Fruit fly (Drosophila melanogaster): ENCODE measurements around the gene CG7985.

The CG7985 gene

DNA sequence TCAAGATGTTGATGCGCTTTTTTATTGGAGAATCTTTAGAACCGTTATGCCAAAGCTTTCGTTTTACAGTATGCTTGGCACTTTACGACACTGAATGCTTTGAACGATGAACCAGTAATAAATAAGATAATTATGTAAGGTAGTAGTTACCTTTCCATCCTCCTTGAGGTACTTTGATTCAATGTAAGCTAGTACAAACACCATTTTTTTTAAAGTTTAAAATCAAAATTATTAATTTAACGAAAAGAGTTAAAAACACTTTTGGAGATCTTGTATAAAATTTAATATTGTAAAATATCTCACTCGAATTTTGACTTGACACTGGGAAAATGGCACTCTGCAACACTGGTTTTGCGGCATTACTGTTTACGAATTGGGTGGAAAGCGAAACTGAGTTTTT, 14.3 kb upstream of the CG7985 start, which contains the start of the genes Arp5 and CG7208:
TSS of gene Arp5 (plus strand) at position 114 of the 400 bp plus-strand sequence.
TSS of gene CG7208 (minus strand) at position 331 of the 400 bp plus-strand sequence.
- TF ChIP-seq fd59A (GFP tag; optimal IDR thresholded peaks at IDR 0.05) (no peak), CG32006 (GFP tag; optimal IDR thresholded peaks at IDR 0.05) (no peak), acj6 (GFP tag; optimal IDR thresholded peaks at IDR 0.05) (peak; percentile 69), lz (GFP tag; optimal IDR thresholded peaks at IDR 0.05) (peak; percentile 62), CG6792 (GFP tag; optimal IDR thresholded peaks at IDR 0.05) (no peak), CG16779 (tag; optimal IDR thresholded peaks at IDR 0.05) (no peak), CG8319 (GFP tag; optimal IDR thresholded peaks at IDR 0.05) (peak; percentile 51), achi (GFP tag; optimal IDR thresholded peaks at IDR 0.05) (peak; percentile 79), CG31627 (GFP tag; optimal IDR thresholded peaks at IDR 0.05) (peak; percentile 71), salr (GFP tag; optimal IDR thresholded peaks at IDR 0.05) (no peak), Eip93F (GFP tag; optimal IDR thresholded peaks at IDR 0.05) (no peak), pdm3 (GFP tag; optimal IDR thresholded peaks at IDR 0.05) (peak; percentile 76), CG3032 (tag; optimal IDR thresholded peaks at IDR 0.05) (peak; percentile 48), CG6808 (GFP tag; optimal IDR thresholded peaks at IDR 0.05) (no peak), eg (GFP tag; IDR thresholded peaks at IDR 0.05) (no peak; the same call in 2 of the 3 replicates), cyc (GFP tag; optimal IDR thresholded peaks at IDR 0.05) (peak; percentile 68), CG7368 (GFP tag; optimal IDR thresholded peaks at IDR 0.05) (no peak), CG3919 (GFP tag; optimal IDR thresholded peaks at IDR 0.05) (no peak), CG8632 (GFP tag; optimal IDR thresholded peaks at IDR 0.05) (peak; percentile 39), CG11762 (GFP tag; optimal IDR thresholded peaks at IDR 0.05; ENCODE audit: insufficient read depth) (peak; percentile 36), CG15336 (GFP tag; IDR thresholded peaks at IDR 0.05) (no peak), Ets21C (GFP tag; optimal IDR thresholded peaks at IDR 0.05) (peak; percentile 50), CG11294 (GFP tag; IDR thresholded peaks at IDR 0.05) (no peak), Smox (GFP tag; optimal IDR thresholded peaks at IDR 0.05) (no peak), topi (GFP tag; optimal IDR thresholded peaks at IDR 0.05) (peak; percentile 73), CG4318 (GFP tag; optimal IDR thresholded peaks at IDR 0.05) (peak; percentile 34), svp (GFP tag) (no peak), Blimp-1 (GFP tag; optimal IDR thresholded peaks at IDR 0.05) (peak; percentile 51), vri (GFP tag; optimal IDR thresholded peaks at IDR 0.05) (no peak), Eip78C (GFP tag) (peak; percentile 91), CG10631 (GFP tag; optimal IDR thresholded peaks at IDR 0.05) (no peak), Sox102F (GFP tag; optimal IDR thresholded peaks at IDR 0.05) (no peak), OdsH (GFP tag; optimal IDR thresholded peaks at IDR 0.05) (no peak), fd85E (GFP tag; optimal IDR thresholded peaks at IDR 0.05) (peak; percentile 10), esn (GFP tag; optimal IDR thresholded peaks at IDR 0.05) (peak; percentile 83), dsx (GFP tag; optimal IDR thresholded peaks at IDR 0.05; ENCODE audit: poor library complexity, severe bottlenecking) (no peak), CG9139 (GFP tag; optimal IDR thresholded peaks at IDR 0.05) (no peak), Ets96B (tag; optimal IDR thresholded peaks at IDR 0.05) (peak; percentile 30), Lpt (GFP tag; optimal IDR thresholded peaks at IDR 0.05) (no peak), net (GFP tag; optimal IDR thresholded peaks at IDR 0.05) (no peak), dac (GFP tag; optimal IDR thresholded peaks at IDR 0.05) (no peak), Hr4 (GFP tag; optimal IDR thresholded peaks at IDR 0.05) (no peak), CG11902 (GFP tag; optimal IDR thresholded peaks at IDR 0.05) (peak; percentile 14), Met (GFP tag; optimal IDR thresholded peaks at IDR 0.05) (no peak), fkh (GFP tag; optimal IDR thresholded peaks at IDR 0.05) (no peak), Eip75B (GFP tag; optimal IDR thresholded peaks at IDR 0.05) (no peak), CG6276 (GFP tag; optimal IDR thresholded peaks at IDR 0.05) (no peak), CG8119 (GFP tag; IDR thresholded peaks at IDR 0.05) (no peak; the same call in 2 of the 3 replicates), spab (GFP tag; optimal IDR thresholded peaks at IDR 0.05) (no peak), Hr38 (GFP tag; optimal IDR thresholded peaks at IDR 0.05) (no peak), Sox14 (GFP tag; optimal IDR thresholded peaks at IDR 0.05) (peak; percentile 69), CG6163 (GFP tag; IDR thresholded peaks at IDR 0.05) (no peak), CG1621 (tag; optimal IDR thresholded peaks at IDR 0.05) (no peak)

Measured in whole organism, prepupa.